Worm (Caenorhabditis elegans) whole organism, early embryonic: ENCODE results near the gene cut-3.

ENCODE experiments used
- B0310.2 ChIP-seq: sonication (generic microtip); optimal IDR thresholded peaks from 2 replicates; lab custom pipeline; 2016; ENCODE audit warnings: mild to moderate bottlenecking, missing genetic modification characterization, missing compliant biosample characterization
- F13C5.2 ChIP-seq: sonication (generic microtip); optimal IDR thresholded peaks from 2 replicates; lab custom pipeline; 2017; ENCODE audit warnings: mild to moderate bottlenecking, missing genetic modification characterization, inconsistent platforms, missing compliant biosample characterization
- aly-1 ChIP-seq: sonication (generic microtip); optimal IDR thresholded peaks from 2 replicates; lab custom pipeline; 2016; ENCODE audit warnings: missing genetic modification characterization, missing compliant biosample characterization
- ama-1 ChIP-seq: fragments of 150-350 bp; optimal IDR thresholded peaks from 2 replicates; lab custom pipeline; 2014
- ceh-13 ChIP-seq: fragments of 200-800 bp; sonication (Bioruptor generic); optimal IDR thresholded peaks from 2 replicates; lab custom pipeline; 2018; ENCODE audit warnings: mild to moderate bottlenecking, missing genetic modification characterization, missing compliant biosample characterization
- ceh-36 ChIP-seq: sonication (generic microtip); optimal IDR thresholded peaks from 2 replicates; lab custom pipeline; 2016; ENCODE audit warnings: missing genetic modification characterization, inconsistent platforms, missing compliant biosample characterization
- ets-7 ChIP-seq: sonication (generic microtip); optimal IDR thresholded peaks from 2 replicates; lab custom pipeline; 2016; ENCODE audit warnings: missing genotype, missing genetic modification characterization, missing compliant biosample characterization
- flt-1 ChIP-seq: fragments of 200-800 bp; sonication (Bioruptor generic); IDR thresholded peaks from 2 replicates; pipeline ENCODE4 v1.3.6; 2022; ENCODE audit warnings: missing genetic modification characterization, missing compliant biosample characterization
- hmbx-1 ChIP-seq: sonication (generic microtip); optimal IDR thresholded peaks from 2 replicates; lab custom pipeline; 2016; ENCODE audit warnings: mild to moderate bottlenecking, missing genetic modification characterization, missing compliant biosample characterization
- hmg-4 ChIP-seq: fragments of 200-800 bp; sonication (Bioruptor generic); optimal IDR thresholded peaks from 2 replicates; lab custom pipeline; 2018; ENCODE audit warnings: mild to moderate bottlenecking, missing genetic modification characterization, missing compliant biosample characterization
- hnd-1 ChIP-seq: sonication (generic microtip); optimal IDR thresholded peaks from 2 replicates; lab custom pipeline; 2016; ENCODE audit warnings: missing genetic modification characterization, missing compliant biosample characterization
- pes-1 ChIP-seq: fragments of 200-800 bp; sonication (Bioruptor generic); IDR thresholded peaks from 2 replicates; pipeline ENCODE4 v1.3.6; 2022; ENCODE audit warnings: missing genetic modification reagents, missing genetic modification characterization, missing compliant biosample characterization
- scrt-1 ChIP-seq: fragments of 200-800 bp; sonication (Bioruptor generic); IDR thresholded peaks from 2 replicates; pipeline ENCODE4 v1.3.6; 2022; ENCODE audit warnings: missing genetic modification characterization, missing compliant biosample characterization
- sea-1 ChIP-seq: fragments of 200-800 bp; sonication (Bioruptor generic); conservative IDR thresholded peaks from 2 replicates; pipeline ENCODE4 v1.3.6; 2022; ENCODE audit warnings: missing genetic modification characterization, missing compliant biosample characterization
- tbx-11 ChIP-seq: fragments of 200-800 bp; sonication (Bioruptor generic); IDR thresholded peaks from 2 replicates; pipeline ENCODE4 v1.3.6; 2022; ENCODE audit warnings: missing genetic modification characterization, missing compliant biosample characterization
- tbx-37 ChIP-seq: fragments of 200-800 bp; sonication (Bioruptor generic); conservative IDR thresholded peaks from 2 replicates; pipeline ENCODE4 v1.3.6; 2022; ENCODE audit warnings: missing genetic modification reagents, missing genetic modification characterization, missing compliant biosample characterization
- tra-4 ChIP-seq: sonication (generic microtip); optimal IDR thresholded peaks from 2 replicates; lab custom pipeline; 2017; ENCODE audit warnings: missing genetic modification characterization, missing compliant biosample characterization

cut-3 gene

DNA sequence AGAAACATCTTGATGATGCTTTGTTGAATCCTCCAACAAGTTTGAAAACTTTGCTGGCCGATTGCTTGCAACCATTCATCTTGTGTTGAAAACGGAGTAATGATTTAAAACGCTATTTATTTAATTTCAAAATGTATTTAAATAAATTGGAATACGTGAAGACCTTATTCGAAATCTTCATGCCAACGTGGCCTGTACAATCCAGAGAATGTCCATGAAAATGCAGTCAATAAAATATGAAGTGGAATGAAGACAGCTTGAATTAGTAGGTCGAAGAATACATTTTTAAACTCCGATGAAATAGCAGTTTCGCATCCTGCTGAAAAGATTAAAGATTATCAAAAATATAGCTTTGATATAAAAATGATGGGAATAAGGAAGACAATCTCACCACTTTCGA, 7.9 kb upstream of the cut-3 start, which contains the start of gene F22B5.5:
F22B5.5 (minus strand) TSS at position 101 of the 400 bp plus-strand sequence.
- TF ChIP-seq tbx-11 (GFP tag; lab: Robert Waterston, UW): no peak
- TF ChIP-seq ama-1 (lab: Kevin White, UChicago): no peak
- TF ChIP-seq hnd-1 (tag; lab: Kevin White, UChicago): no peak
- TF ChIP-seq hmg-4: no peak
- TF ChIP-seq aly-1 (tag; lab: Kevin White, UChicago): no peak
- no peak for TF ChIP-seq tra-4
- TF ChIP-seq scrt-1 (GFP tag; lab: Robert Waterston, UW): no peak
- no peak for TF ChIP-seq ceh-36 (tag; lab: Kevin White, UChicago)
- no peak for TF ChIP-seq F13C5.2
- TF ChIP-seq flt-1 (GFP tag; lab: Robert Waterston, UW): no peak
- TF ChIP-seq sea-1 (GFP tag; lab: Robert Waterston, UW): no peak
- TF ChIP-seq ceh-13 (GFP tag; lab: Kevin White, UChicago): no peak
- no peak for TF ChIP-seq B0310.2
- TF ChIP-seq tbx-37: no peak
- TF ChIP-seq pes-1: no peak
- no peak for TF ChIP-seq ets-7
- no peak for TF ChIP-seq hmbx-1

DNA sequence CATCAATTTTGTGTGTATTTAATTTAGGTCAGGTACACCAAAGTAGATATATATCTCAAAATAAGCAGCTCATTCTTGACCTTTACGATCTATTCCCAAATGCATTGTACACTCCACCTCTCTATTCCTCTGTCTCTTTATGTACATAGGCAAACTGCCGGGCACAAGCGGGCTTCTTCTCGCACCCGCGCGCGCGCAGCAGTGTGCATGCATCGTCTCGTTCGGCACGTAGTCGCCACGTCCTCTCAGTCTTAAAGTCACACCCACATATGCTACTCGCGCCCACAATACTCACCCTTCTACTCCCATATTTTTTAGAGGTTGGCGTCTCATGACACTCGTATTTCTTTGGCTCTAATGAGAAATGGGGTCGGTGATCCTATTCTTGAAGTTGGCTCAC, 4.8 kb upstream of the cut-3 start:
- TF ChIP-seq aly-1 (tag; lab: Kevin White, UChicago) (no peak), hmg-4 (no peak), ama-1 (lab: Kevin White, UChicago) (no peak)

DNA sequence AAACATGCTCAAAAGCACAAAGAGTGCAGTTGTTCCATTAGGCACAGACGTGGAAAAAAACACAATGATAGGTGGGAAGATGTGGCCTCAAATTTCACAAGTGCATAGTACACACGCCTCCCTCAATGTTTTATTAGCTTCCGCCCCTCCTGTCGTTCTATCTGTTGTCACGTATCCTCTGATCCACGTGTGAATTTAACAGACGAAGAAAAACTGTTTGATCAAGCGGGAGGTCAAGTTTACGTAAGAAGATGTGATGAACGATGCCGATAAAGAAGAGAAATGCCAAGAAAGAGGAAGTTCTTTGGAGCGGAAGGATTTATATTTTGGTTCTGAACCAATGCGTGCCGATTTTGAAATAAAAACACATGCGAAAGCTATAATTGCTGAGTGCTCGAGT, 4.1 kb upstream of the cut-3 start:
- TF ChIP-seq flt-1 (GFP tag; lab: Robert Waterston, UW) (no peak), hmg-4 (no peak), hmbx-1 (no peak), hnd-1 (tag; lab: Kevin White, UChicago) (no peak), scrt-1 (GFP tag; lab: Robert Waterston, UW) (no peak), tbx-37 (no peak), pes-1 (no peak), tra-4 (no peak), ceh-36 (tag; lab: Kevin White, UChicago) (no peak), ceh-13 (GFP tag; lab: Kevin White, UChicago) (no peak), aly-1 (tag; lab: Kevin White, UChicago) (no peak), ama-1 (lab: Kevin White, UChicago) (no peak), B0310.2 (no peak), tbx-11 (GFP tag; lab: Robert Waterston, UW) (no peak), sea-1 (GFP tag; lab: Robert Waterston, UW) (no peak), ets-7 (no peak), F13C5.2 (no peak)

DNA sequence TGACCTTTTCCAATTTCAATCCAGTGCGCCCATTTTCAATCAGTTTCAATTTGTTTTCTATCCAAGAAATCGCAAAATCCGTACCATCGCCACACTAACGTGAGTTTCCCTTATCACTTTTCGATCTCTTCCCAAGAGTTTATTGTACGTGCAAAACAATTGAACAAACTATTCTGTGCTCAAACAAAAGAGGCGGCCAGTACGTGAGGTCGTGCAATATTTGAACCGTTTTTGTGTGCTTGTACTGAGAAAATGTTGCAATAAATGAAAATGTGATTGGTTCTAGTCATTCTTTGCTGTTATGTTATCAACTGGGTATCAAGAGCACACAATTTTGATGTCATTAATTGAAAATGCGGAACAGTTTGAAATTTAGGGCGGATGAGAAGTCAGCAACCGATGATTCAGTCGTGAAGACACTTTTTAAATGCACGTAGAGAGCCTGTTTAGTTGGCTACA, 3.1 kb upstream of the cut-3 start, which contains the start of gene F22B5.4:
F22B5.4 (plus strand) TSS at position 51 of the 459 bp plus-strand sequence.
- TF ChIP-seq aly-1 (tag; lab: Kevin White, UChicago) (no peak), hmg-4 (no peak), ets-7 (no peak), hmbx-1 (no peak), tbx-11 (GFP tag; lab: Robert Waterston, UW) (no peak), flt-1 (GFP tag; lab: Robert Waterston, UW) (no peak), tra-4 (no peak), F13C5.2 (no peak), B0310.2 (no peak), ceh-13 (GFP tag; lab: Kevin White, UChicago) (no peak), hnd-1 (tag; lab: Kevin White, UChicago) (no peak), ama-1 (lab: Kevin White, UChicago) (no peak), sea-1 (GFP tag; lab: Robert Waterston, UW) (no peak), tbx-37 (no peak), pes-1 (no peak)

DNA sequence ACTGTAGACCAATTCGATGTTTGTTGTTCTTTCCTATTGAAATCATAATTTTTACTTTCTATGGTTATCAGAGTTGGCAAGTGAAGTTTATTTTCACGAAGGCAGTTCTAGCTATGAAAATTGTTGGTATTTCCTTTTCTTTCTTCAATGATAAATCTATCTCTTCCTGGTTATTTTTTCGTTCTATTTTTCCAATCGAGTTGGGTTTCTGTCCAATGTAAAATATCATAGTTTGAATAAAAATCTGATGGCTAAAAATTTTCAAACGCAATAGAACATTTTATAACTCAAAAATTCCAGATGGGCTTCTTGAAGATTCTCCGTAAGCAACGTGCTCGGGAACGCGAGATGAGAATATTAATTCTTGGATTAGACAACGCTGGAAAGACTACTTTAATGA, 2.6 kb downstream of the cut-3 start, which contains the start of gene evl-20:
evl-20 (plus strand) TSS at position 301 of the 400 bp plus-strand sequence.
- TF ChIP-seq hmg-4 (no peak), pes-1 (no peak), sea-1 (GFP tag; lab: Robert Waterston, UW) (no peak), tbx-11 (GFP tag; lab: Robert Waterston, UW) (no peak), hnd-1 (tag; lab: Kevin White, UChicago) (no peak), tra-4 (no peak), flt-1 (GFP tag; lab: Robert Waterston, UW) (no peak), ama-1 (lab: Kevin White, UChicago) (no peak), B0310.2 (no peak), ceh-13 (GFP tag; lab: Kevin White, UChicago) (no peak), ets-7 (no peak), aly-1 (tag; lab: Kevin White, UChicago) (no peak), hmbx-1 (no peak), ceh-36 (tag; lab: Kevin White, UChicago) (no peak), F13C5.2 (no peak)

DNA sequence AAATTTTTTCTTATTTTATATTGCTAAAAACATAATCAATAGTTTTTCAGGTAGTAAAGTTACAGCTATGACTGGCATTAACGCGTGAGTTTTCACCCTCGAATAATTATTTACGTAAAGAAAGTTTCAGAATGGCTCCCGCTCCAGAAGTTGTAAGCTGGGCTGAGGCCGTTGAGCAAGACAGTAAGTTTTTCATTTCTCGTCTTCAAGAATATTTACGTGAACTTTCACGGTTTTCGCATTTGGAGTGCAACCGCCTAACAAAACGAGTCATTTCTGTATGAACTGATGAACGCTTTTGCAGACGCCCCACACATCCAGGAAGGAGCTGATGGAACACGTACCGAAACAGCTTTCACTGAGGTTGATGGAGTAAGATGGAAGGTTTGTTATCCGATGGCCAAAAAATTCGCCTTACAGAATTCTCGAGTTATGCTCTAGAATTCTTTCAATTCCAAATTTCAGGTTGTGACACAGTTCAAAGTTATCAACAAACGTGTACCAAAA, 3.9 kb downstream of the cut-3 start, which contains the start of gene eif-3.G:
eif-3.G (plus strand) TSS at position 51 of the 507 bp plus-strand sequence.
- TF ChIP-seq ceh-13 (GFP tag; lab: Kevin White, UChicago): no peak
- no peak for TF ChIP-seq hmg-4
- no peak for TF ChIP-seq tra-4
- no peak for TF ChIP-seq tbx-11 (GFP tag; lab: Robert Waterston, UW)

DNA sequence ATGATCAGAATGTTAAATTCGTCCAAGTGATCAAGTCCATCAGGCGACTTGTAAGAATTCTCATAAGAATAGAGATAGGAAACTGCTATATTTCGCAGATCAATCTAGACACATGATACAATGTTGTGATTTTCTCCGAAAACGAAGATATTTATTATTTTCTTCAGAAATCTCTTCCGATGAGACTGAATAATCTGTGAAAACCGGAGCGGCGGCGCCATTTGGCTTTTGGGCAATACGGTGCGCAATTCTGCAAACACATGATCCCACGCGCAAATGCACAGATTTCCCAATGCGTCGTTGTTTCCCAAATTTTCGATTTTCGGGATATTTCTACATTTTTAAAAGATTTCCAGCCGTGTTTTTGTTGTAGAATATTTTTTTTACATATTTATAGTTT, 4.5 kb downstream of the cut-3 start:
- TF ChIP-seq F13C5.2: peak; percentile 59
- peak; percentile 19; the same call in 1 of the 2 replicates for TF ChIP-seq tbx-11 (GFP tag; lab: Robert Waterston, UW)
- no peak for TF ChIP-seq scrt-1 (GFP tag; lab: Robert Waterston, UW)
- TF ChIP-seq tbx-37: no peak
- TF ChIP-seq ceh-36 (tag; lab: Kevin White, UChicago): no peak
- TF ChIP-seq hmg-4: peak; percentile 39
- no peak for TF ChIP-seq hnd-1 (tag; lab: Kevin White, UChicago)

DNA sequence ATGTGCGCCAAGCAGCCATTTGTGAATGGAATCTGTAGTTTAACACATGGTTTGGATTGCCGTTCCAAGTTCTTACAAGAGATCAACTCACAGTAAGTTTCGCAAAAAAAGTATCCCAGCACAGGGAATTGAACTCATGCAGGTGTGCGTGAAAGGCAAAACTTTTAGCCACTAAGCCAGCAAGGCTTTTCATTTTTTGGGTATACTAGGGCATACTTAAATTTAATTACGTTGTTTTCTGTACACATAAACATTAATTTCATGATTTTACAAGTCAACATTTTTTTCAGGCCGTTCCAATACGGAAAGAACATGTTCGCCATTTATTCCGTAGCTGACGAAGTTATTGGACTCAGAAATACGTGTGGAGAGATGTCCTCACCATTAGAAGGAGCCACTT, 5.1 kb downstream of the cut-3 start:
- no peak for TF ChIP-seq ets-7
- TF ChIP-seq hmbx-1: no peak
- no peak for TF ChIP-seq B0310.2
- TF ChIP-seq F13C5.2: no peak
- no peak for TF ChIP-seq ama-1 (lab: Kevin White, UChicago)
- no peak for TF ChIP-seq sea-1 (GFP tag; lab: Robert Waterston, UW)
- no peak for TF ChIP-seq scrt-1 (GFP tag; lab: Robert Waterston, UW)
